Fruit fly (Drosophila melanogaster): Measurements from ENCODE around the gene CG6324.

CG6324 gene

dm6 chrX:15475367-15475789, 513 bp upstream of the CG6324 start, which contains the start of gene mh (continued):
- TF ChIP-seq wdn (GFP tag; IDR thresholded peaks at IDR 0.05) (no peak), CG17385 (GFP tag; optimal IDR thresholded peaks at IDR 0.05) (peak; percentile 19), CG14710 (tag; optimal IDR thresholded peaks at IDR 0.05) (peak; percentile 30), CG11247 (GFP tag; IDR thresholded peaks at IDR 0.05) (no peak), jing (GFP tag; optimal IDR thresholded peaks at IDR 0.05) (no peak), Dip3 (GFP tag; optimal IDR thresholded peaks at IDR 0.05) (no peak), Ada2b (GFP tag; IDR thresholded peaks at IDR 0.05) (peak; percentile 48), dmrt99B (tag; optimal IDR thresholded peaks at IDR 0.05) (no peak), CG8944 (GFP tag; optimal IDR thresholded peaks at IDR 0.05) (no peak), phol (tag; optimal IDR thresholded peaks at IDR 0.05) (peak; percentile 51), psq (GFP tag; optimal IDR thresholded peaks at IDR 0.05) (no peak), ranshi (GFP tag; IDR thresholded peaks at IDR 0.05) (no peak), CG16779 (GFP tag; IDR thresholded peaks at IDR 0.05) (no peak), wek (GFP tag; optimal IDR thresholded peaks at IDR 0.05) (no peak), Hr78 (GFP tag; optimal IDR thresholded peaks at IDR 0.05) (no peak), CG11696 (GFP tag; IDR thresholded peaks at IDR 0.05) (no peak), Mrtf (GFP tag; IDR thresholded peaks at IDR 0.05) (no peak), luna (GFP tag; optimal IDR thresholded peaks at IDR 0.05) (no peak), caup (GFP tag; optimal IDR thresholded peaks at IDR 0.05; ENCODE audit: severe bottlenecking) (no peak), NC2α (GFP tag; optimal IDR thresholded peaks at IDR 0.05) (no peak), CG32772 (GFP tag; IDR thresholded peaks at IDR 0.05) (no peak), CG9727 (GFP tag; optimal IDR thresholded peaks at IDR 0.05) (peak; percentile 46), CG11093 (GFP tag; IDR thresholded peaks at IDR 0.05) (no peak), CG13894 (tag; optimal IDR thresholded peaks at IDR 0.05) (no peak), Lim3 (GFP tag; IDR thresholded peaks at IDR 0.05) (no peak), CG7786 (GFP tag; optimal IDR thresholded peaks at IDR 0.05) (no peak), CG4282 (GFP tag; optimal IDR thresholded peaks at IDR 0.05) (no peak), Spps (tag; optimal IDR thresholded peaks at IDR 0.05) (no peak), CG9932 (GFP tag; IDR thresholded peaks at IDR 0.05) (peak; percentile 45; the same call in 1 of the 2 replicates), vvl (GFP tag; IDR thresholded peaks at IDR 0.05) (peak; percentile 15; the same call in 1 of the 2 replicates), Dp (GFP tag; optimal IDR thresholded peaks at IDR 0.05) (peak; percentile 77), CG2875 (GFP tag; optimal IDR thresholded peaks at IDR 0.05) (no peak), ase (GFP tag; IDR thresholded peaks at IDR 0.05) (no peak), Atf3 (GFP tag; optimal IDR thresholded peaks at IDR 0.05) (no peak), CG8290 (GFP tag; optimal IDR thresholded peaks at IDR 0.05) (no peak), CG8290 (tag; optimal IDR thresholded peaks at IDR 0.05) (no peak), CoRest (tag; optimal IDR thresholded peaks at IDR 0.05) (peak; percentile 60), pzg (GFP tag; optimal IDR thresholded peaks at IDR 0.05) (peak; percentile 68), oc (tag; optimal IDR thresholded peaks at IDR 0.05) (no peak), CG30020 (tag; optimal IDR thresholded peaks at IDR 0.05) (no peak), CG4820 (GFP tag; optimal IDR thresholded peaks at IDR 0.05) (no peak), CG8359 (GFP tag; optimal IDR thresholded peaks at IDR 0.05; ENCODE audit: borderline replicate concordance) (no peak), B-H2 (GFP tag; optimal IDR thresholded peaks at IDR 0.05) (no peak), ab (GFP tag; optimal IDR thresholded peaks at IDR 0.05) (no peak), TFAM (GFP tag; optimal IDR thresholded peaks at IDR 0.05) (no peak), Atf6 (GFP tag; IDR thresholded peaks at IDR 0.05) (no peak), Hey (tag; optimal IDR thresholded peaks at IDR 0.05) (no peak), Gug (GFP tag; IDR thresholded peaks at IDR 0.05) (no peak; the same call in 3 of the 4 replicates), CG14965 (GFP tag; optimal IDR thresholded peaks at IDR 0.05; ENCODE audit: borderline replicate concordance) (no peak), CG4328 (GFP tag; optimal IDR thresholded peaks at IDR 0.05) (no peak), CG4730 (GFP tag; IDR thresholded peaks at IDR 0.05) (no peak), CG3838 (GFP tag; optimal IDR thresholded peaks at IDR 0.05) (no peak)
